Worm (Caenorhabditis elegans): ENCODE results near the gene T16G12.3.

- no peak for TF ChIP-seq pqm-1 (tag; optimal IDR thresholded peaks at IDR 0.05)
- no peak for TF ChIP-seq mdl-1 (tag; optimal IDR thresholded peaks at IDR 0.05)
- no peak for TF ChIP-seq zag-1 (tag; optimal IDR thresholded peaks at IDR 0.05)
- no peak for TF ChIP-seq ceh-82 (tag; optimal IDR thresholded peaks at IDR 0.05)
- no peak for TF ChIP-seq lin-15B (tag; optimal IDR thresholded peaks at IDR 0.05)
These were observed 22.5 kb upstream of the T16G12.3 start, which contains the start of gene ins-23 for ce11 chrIII:10027947-10028346.

Data from whole organism, L3 larva.